Fruit fly (Drosophila melanogaster): ENCODE results near the gene CG13474.

The CG13474 gene

DNA sequence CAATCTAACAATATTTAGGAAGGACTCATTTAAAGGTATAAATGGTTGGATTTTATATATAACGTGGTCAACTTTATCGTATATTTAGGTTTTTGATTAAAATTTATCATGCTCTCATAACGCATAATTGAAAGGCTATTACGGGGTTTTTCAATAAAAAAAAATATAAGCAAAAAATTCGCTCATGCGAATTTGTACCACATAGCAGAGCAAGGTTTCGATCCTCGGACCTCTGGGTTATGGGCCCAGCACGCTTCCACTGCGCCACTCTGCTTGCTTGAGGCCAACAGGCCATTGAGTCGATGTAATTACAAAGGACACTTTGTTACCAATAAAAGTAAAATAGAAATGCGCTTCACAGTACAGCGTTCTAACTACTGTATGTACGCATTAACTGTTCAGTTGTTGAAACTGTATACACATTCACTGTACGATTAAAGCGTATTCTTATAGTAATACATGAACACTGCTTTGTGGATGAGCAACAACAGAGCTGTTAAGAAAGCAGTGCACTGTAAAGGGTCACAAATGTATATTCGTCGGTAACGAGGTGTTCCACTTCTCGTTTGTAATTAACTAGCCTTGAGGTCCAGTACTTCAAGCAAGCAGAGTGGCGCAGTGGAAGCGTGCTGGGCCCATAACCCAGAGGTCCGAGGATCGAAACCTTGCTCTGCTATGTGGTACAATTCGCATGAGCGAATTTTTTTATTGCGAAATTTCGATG is 23.0 kb downstream of the CG13474 start (continued):
- TF ChIP-seq amos (GFP tag; IDR thresholded peaks at IDR 0.05; ENCODE audit: partially characterized antibody) (peak; percentile 84), Poxn (GFP tag; IDR thresholded peaks at IDR 0.05) (no peak), lola (GFP tag; optimal IDR thresholded peaks at IDR 0.05) (peak in 1 of 3 experiments; percentile 71), bsh (GFP tag; optimal IDR thresholded peaks at IDR 0.05) (no peak), Elba2 (GFP tag; optimal IDR thresholded peaks at IDR 0.05) (no peak), Nf-YC (tag; optimal IDR thresholded peaks at IDR 0.05) (no peak), nau (GFP tag; optimal IDR thresholded peaks at IDR 0.05) (peak; percentile 9), CG11456 (GFP tag; IDR thresholded peaks at IDR 0.05) (no peak), Usf (GFP tag; optimal IDR thresholded peaks at IDR 0.05) (no peak), dati (GFP tag; IDR thresholded peaks at IDR 0.05) (no peak), Ets97D (GFP tag; optimal IDR thresholded peaks at IDR 0.05) (no peak), vvl (GFP tag; IDR thresholded peaks at IDR 0.05) (peak; percentile 9; the same call in 1 of the 2 replicates), pfk (GFP tag; optimal IDR thresholded peaks at IDR 0.05) (no peak), her (GFP tag; optimal IDR thresholded peaks at IDR 0.05) (no peak), lov (optimal IDR thresholded peaks at IDR 0.05) (no peak), lov (GFP tag; IDR thresholded peaks at IDR 0.05) (no peak), CG17328 (GFP tag; IDR thresholded peaks at IDR 0.05) (no peak), kah (GFP tag; optimal IDR thresholded peaks at IDR 0.05) (no peak), nom (GFP tag; optimal IDR thresholded peaks at IDR 0.05) (peak; percentile 17), CG4730 (GFP tag; IDR thresholded peaks at IDR 0.05) (no peak), CG11247 (GFP tag; IDR thresholded peaks at IDR 0.05) (no peak), CG14860 (GFP tag; IDR thresholded peaks at IDR 0.05; ENCODE audit: partially characterized antibody) (peak; percentile 76), fd3F (GFP tag; optimal IDR thresholded peaks at IDR 0.05) (no peak), zfh2 (GFP tag; optimal IDR thresholded peaks at IDR 0.05) (no peak), ap (GFP tag; IDR thresholded peaks at IDR 0.05) (no peak), Atf-2 (GFP tag; optimal IDR thresholded peaks at IDR 0.05) (no peak), TFAM (GFP tag; optimal IDR thresholded peaks at IDR 0.05) (no peak), zen2 (GFP tag; IDR thresholded peaks at IDR 0.05; ENCODE audit: partially characterized antibody) (peak; percentile 69), fru (optimal IDR thresholded peaks at IDR 0.05) (no peak), cg (GFP tag; optimal IDR thresholded peaks at IDR 0.05) (no peak), cato (GFP tag; optimal IDR thresholded peaks at IDR 0.05; ENCODE audit: borderline replicate concordance) (no peak), Lpt (GFP tag; optimal IDR thresholded peaks at IDR 0.05) (no peak), gsb (GFP tag; IDR thresholded peaks at IDR 0.05) (no peak), CG1603 (tag; optimal IDR thresholded peaks at IDR 0.05) (peak; percentile 5), Hand (GFP tag; optimal IDR thresholded peaks at IDR 0.05) (no peak), CG8089 (GFP tag; optimal IDR thresholded peaks at IDR 0.05) (no peak), Gug (GFP tag; IDR thresholded peaks at IDR 0.05) (no peak), D19B (GFP tag; optimal IDR thresholded peaks at IDR 0.05) (no peak), pros (GFP tag; optimal IDR thresholded peaks at IDR 0.05) (no peak), sc (optimal IDR thresholded peaks at IDR 0.05) (no peak), sc (GFP tag; optimal IDR thresholded peaks at IDR 0.05) (no peak), GATAe (GFP tag; conservative IDR thresholded peaks at IDR 0.05) (no peak), gcm2 (GFP tag; optimal IDR thresholded peaks at IDR 0.05) (no peak), CG11560 (tag; IDR thresholded peaks at IDR 0.05) (no peak), HmgZ (tag; optimal IDR thresholded peaks at IDR 0.05) (peak; percentile 69), CG8359 (GFP tag; optimal IDR thresholded peaks at IDR 0.05; ENCODE audit: borderline replicate concordance) (no peak), dan (GFP tag; IDR thresholded peaks at IDR 0.05) (no peak), Dp (GFP tag; optimal IDR thresholded peaks at IDR 0.05) (no peak), CG2202 (tag; optimal IDR thresholded peaks at IDR 0.05) (no peak), CG14710 (tag; optimal IDR thresholded peaks at IDR 0.05) (no peak), CkIIα-i1 (GFP tag; IDR thresholded peaks at IDR 0.05) (no peak)

All from whole organism, embryonic.